Fruit fly (Drosophila melanogaster) whole organism, embryonic: ENCODE results near the gene Cpr67Fa2.
A peak's percentile ranks its signal among the peaks of the same experiment; 100 is the strongest.

Source experiments
- CG11504 ChIP-seq: fragments of 200-800 bp; sonication (Bioruptor generic); optimal IDR thresholded peaks from 3 replicates; lab custom pipeline; 2019; ENCODE audit warnings: missing biosample characterization, mild to moderate bottlenecking, missing genetic modification characterization, moderate library complexity
- CG11560 ChIP-seq: fragments of 200-800 bp; sonication (Bioruptor generic); IDR thresholded peaks from 3 replicates; pipeline ENCODE4 v1.3.6; 2022; ENCODE audit warnings: missing biosample characterization, missing genetic modification characterization
- CG11723 ChIP-seq: fragments of 200-800 bp; sonication (Bioruptor generic); optimal IDR thresholded peaks from 2 replicates; lab custom pipeline; 2017; ENCODE audit warnings: missing biosample characterization, mild to moderate bottlenecking, missing genetic modification characterization
- CG12071 ChIP-seq: fragments of 200-800 bp; sonication (Bioruptor generic); optimal IDR thresholded peaks from 3 replicates; lab custom pipeline; 2018; ENCODE audit warnings: missing biosample characterization, mild to moderate bottlenecking, missing genetic modification characterization
- CG14050 ChIP-seq: fragments of 200-800 bp; sonication (Bioruptor generic); IDR thresholded peaks from 3 replicates; pipeline ENCODE4 v1.3.6; 2022; ENCODE audit warnings: missing biosample characterization, missing genetic modification characterization
- CG14441 ChIP-seq: fragments of 200-800 bp; sonication (Bioruptor generic); IDR thresholded peaks from 2 replicates; pipeline ENCODE4 v1.3.6; 2022; ENCODE audit warnings: missing biosample characterization, missing genetic modification characterization
- CG14667 ChIP-seq: fragments of 200-800 bp; sonication (Bioruptor generic); IDR thresholded peaks from 2 replicates; pipeline ENCODE4 v1.3.6; 2022; ENCODE audit warnings: missing biosample characterization, missing genetic modification characterization
- CG15269 ChIP-seq: fragments of 200-800 bp; sonication (Bioruptor generic); optimal IDR thresholded peaks from 2 replicates; lab custom pipeline; 2018; ENCODE audit warnings: missing biosample characterization, mild to moderate bottlenecking, missing genetic modification characterization, moderate library complexity
- CG15696 ChIP-seq: fragments of 200-800 bp; sonication (Bioruptor generic); optimal IDR thresholded peaks from 2 replicates; lab custom pipeline; 2019; ENCODE audit warnings: missing biosample characterization, mild to moderate bottlenecking, missing genetic modification characterization, moderate library complexity
- CG1602 ChIP-seq: fragments of 200-800 bp; sonication (Bioruptor generic); optimal IDR thresholded peaks from 3 replicates; lab custom pipeline; 2016; ENCODE audit warnings: missing biosample characterization, missing genetic modification characterization
- CG17361 ChIP-seq: fragments of 200-800 bp; sonication (Bioruptor generic); IDR thresholded peaks from 3 replicates; pipeline ENCODE4 v1.3.6; 2022; ENCODE audit warnings: missing biosample characterization, missing genetic modification characterization
- CG17612 ChIP-seq: fragments of 200-800 bp; sonication (Bioruptor generic); IDR thresholded peaks from 2 replicates; pipeline ENCODE4 v1.3.6; 2022; ENCODE audit warnings: missing biosample characterization, missing genetic modification characterization
- CG18599 ChIP-seq: fragments of 200-800 bp; sonication (Bioruptor generic); optimal IDR thresholded peaks from 3 replicates; lab custom pipeline; 2017; ENCODE audit warnings: missing biosample characterization, missing genetic modification characterization, mild to moderate bottlenecking, moderate library complexity, missing genetic modification reagents
- CG2875 ChIP-seq: fragments of 200-800 bp; sonication (Bioruptor generic); optimal IDR thresholded peaks from 2 replicates; lab custom pipeline; 2017; ENCODE audit warnings: missing biosample characterization, mild to moderate bottlenecking, missing genetic modification characterization, missing genetic modification reagents
- CG31388 ChIP-seq: fragments of 200-800 bp; sonication (Bioruptor generic); optimal IDR thresholded peaks from 2 replicates; lab custom pipeline; 2016; ENCODE audit warnings: missing biosample characterization, missing genetic modification characterization
- CG32767 ChIP-seq: fragments of 200-800 bp; sonication (Bioruptor generic); IDR thresholded peaks from 2 replicates; pipeline ENCODE4 v1.3.6; 2022; ENCODE audit warnings: missing biosample characterization, missing genetic modification characterization
- CG3407 ChIP-seq: fragments of 200-800 bp; sonication (Bioruptor generic); optimal IDR thresholded peaks from 2 replicates; lab custom pipeline; 2018; ENCODE audit warnings: missing biosample characterization, mild to moderate bottlenecking, missing genetic modification characterization
- CG3847 ChIP-seq: fragments of 200-800 bp; sonication (Bioruptor generic); IDR thresholded peaks from 2 replicates; pipeline ENCODE4 v1.3.6; 2022; ENCODE audit warnings: missing biosample characterization, missing genetic modification characterization
- CG5953 ChIP-seq: fragments of 200-800 bp; sonication (Bioruptor generic); IDR thresholded peaks from 2 replicates; pipeline ENCODE4 v1.3.6; 2022; ENCODE audit warnings: missing biosample characterization, missing genetic modification characterization
- CG6683 ChIP-seq: fragments of 200-800 bp; sonication (Bioruptor generic); optimal IDR thresholded peaks from 2 replicates; lab custom pipeline; 2017; ENCODE audit warnings: missing biosample characterization, mild to moderate bottlenecking, missing genetic modification characterization, missing genetic modification reagents
- CG9609 ChIP-seq: fragments of 200-800 bp; sonication (Bioruptor generic); optimal IDR thresholded peaks from 3 replicates; lab custom pipeline; 2016; ENCODE audit warnings: missing biosample characterization, missing genetic modification characterization
- CoRest ChIP-seq: fragments of 200-800 bp; sonication (Bioruptor generic); optimal IDR thresholded peaks from 3 replicates; lab custom pipeline; 2018; ENCODE audit warnings: missing biosample characterization, mild to moderate bottlenecking, missing genetic modification characterization, moderate library complexity
- Dip2 ChIP-seq: fragments of 200-800 bp; sonication (Bioruptor generic); IDR thresholded peaks from 2 replicates; pipeline ENCODE4 v1.3.6; 2022; ENCODE audit warnings: missing biosample characterization, missing genetic modification characterization
- Doc2 ChIP-seq: fragments of 200-800 bp; sonication (Bioruptor generic); IDR thresholded peaks from 2 replicates; pipeline ENCODE4 v1.3.6; 2022; ENCODE audit warnings: missing biosample characterization, missing genetic modification characterization
- E2f1 ChIP-seq: fragments of 200-800 bp; sonication (Bioruptor generic); IDR thresholded peaks from 2 replicates; pipeline ENCODE4 v1.3.6; 2022; ENCODE audit warnings: missing biosample characterization, missing genetic modification characterization
- Eip74EF ChIP-seq, 2 experiments: fragments of 200-800 bp in 1 of 2; fragments of >200 bp in 1 of 2; sonication (Bioruptor generic) in 1 of 2; optimal IDR thresholded peaks; 2 replicates each; lab custom pipeline; 2017 to 2019; ENCODE audit warnings: missing biosample characterization in 2 of 2, missing genetic modification characterization in 2 of 2, mild to moderate bottlenecking in 1 of 2, moderate library complexity in 1 of 2
- HmgZ ChIP-seq: fragments of 200-800 bp; sonication (Bioruptor generic); optimal IDR thresholded peaks from 2 replicates; lab custom pipeline; 2018; ENCODE audit warnings: missing biosample characterization, mild to moderate bottlenecking, missing genetic modification characterization
- Hmx ChIP-seq: fragments of 200-800 bp; sonication (Bioruptor generic); optimal IDR thresholded peaks from 2 replicates; lab custom pipeline; 2016; ENCODE audit warnings: missing biosample characterization, missing genetic modification characterization
- Hr3 ChIP-seq: fragments of 200-800 bp; sonication (Bioruptor generic); optimal IDR thresholded peaks from 3 replicates; lab custom pipeline; 2016; ENCODE audit warnings: missing biosample characterization, missing genetic modification characterization
- Meics ChIP-seq: fragments of 200-800 bp; sonication (Bioruptor generic); optimal IDR thresholded peaks from 2 replicates; lab custom pipeline; 2017; ENCODE audit warnings: missing biosample characterization, mild to moderate bottlenecking, missing genetic modification characterization
- Nf-YC ChIP-seq: fragments of 200-800 bp; optimal IDR thresholded peaks from 3 replicates; lab custom pipeline; 2019; ENCODE audit warnings: missing biosample characterization, mild to moderate bottlenecking, missing genetic modification characterization, moderate library complexity
- NfI ChIP-seq: fragments of 200-800 bp; sonication (Bioruptor generic); optimal IDR thresholded peaks from 3 replicates; lab custom pipeline; 2018; ENCODE audit warnings: missing biosample characterization, mild to moderate bottlenecking, missing genetic modification characterization, moderate library complexity
- Oli ChIP-seq: fragments of 200-800 bp; sonication (Bioruptor generic); optimal IDR thresholded peaks from 2 replicates; lab custom pipeline; 2018; ENCODE audit warnings: missing biosample characterization, mild to moderate bottlenecking, missing genetic modification characterization, moderate library complexity
- Side ChIP-seq: fragments of 200-800 bp; sonication (Bioruptor generic); optimal IDR thresholded peaks from 2 replicates; lab custom pipeline; 2016; ENCODE audit warnings: missing biosample characterization, missing genetic modification characterization
- Sry-δ ChIP-seq: fragments of 200-800 bp; sonication (Bioruptor generic); optimal IDR thresholded peaks from 2 replicates; lab custom pipeline; 2016; ENCODE audit warnings: missing biosample characterization, missing genetic modification characterization
- Xbp1 ChIP-seq: fragments of 200-800 bp; sonication (Bioruptor generic); optimal IDR thresholded peaks from 3 replicates; lab custom pipeline; 2016; ENCODE audit warnings: missing biosample characterization, mild to moderate bottlenecking, missing genetic modification characterization
- ara ChIP-seq: fragments of 200-800 bp; sonication (Bioruptor generic); IDR thresholded peaks from 2 replicates; pipeline ENCODE4 v1.3.6; 2022; ENCODE audit warnings: missing biosample characterization, missing genetic modification characterization
- ash1 ChIP-seq: fragments of 200-800 bp; sonication (Bioruptor generic); optimal IDR thresholded peaks from 2 replicates; lab custom pipeline; 2018; ENCODE audit warnings: missing biosample characterization, mild to moderate bottlenecking, missing genetic modification characterization
- dati ChIP-seq: fragments of 200-800 bp; sonication (Bioruptor generic); IDR thresholded peaks from 2 replicates; pipeline ENCODE4 v1.3.6; 2022; ENCODE audit warnings: missing biosample characterization, missing genetic modification characterization
- fu2 ChIP-seq: fragments of 200-800 bp; sonication (Bioruptor generic); optimal IDR thresholded peaks from 2 replicates; lab custom pipeline; 2016; ENCODE audit warnings: missing biosample characterization, missing genetic modification characterization
- gcm ChIP-seq: fragments of 200-800 bp; sonication (Bioruptor generic); optimal IDR thresholded peaks from 2 replicates; lab custom pipeline; 2019; ENCODE audit warnings: missing biosample characterization, mild to moderate bottlenecking, missing genetic modification characterization, moderate library complexity
- ind ChIP-seq: fragments of 200-800 bp; sonication (Bioruptor generic); optimal IDR thresholded peaks from 3 replicates; lab custom pipeline; 2016; ENCODE audit warnings: missing biosample characterization, missing genetic modification characterization
- kay ChIP-seq: fragments of 200-800 bp; sonication (Bioruptor generic); optimal IDR thresholded peaks from 2 replicates; lab custom pipeline; 2016; ENCODE audit warnings: missing biosample characterization, missing genetic modification characterization
- klu ChIP-seq: fragments of 200-800 bp; sonication (Bioruptor generic); IDR thresholded peaks from 2 replicates; pipeline ENCODE4 v1.3.6; 2022; ENCODE audit warnings: missing biosample characterization, missing genetic modification characterization
- mld ChIP-seq: fragments of 200-800 bp; sonication (Bioruptor generic); IDR thresholded peaks from 3 replicates; pipeline ENCODE4 v1.3.6; 2022; ENCODE audit warnings: missing biosample characterization, missing genetic modification characterization; ENCODE audit not compliant: partially characterized antibody
- scrt ChIP-seq: fragments of 200-800 bp; sonication (Bioruptor generic); optimal IDR thresholded peaks from 2 replicates; lab custom pipeline; 2018; ENCODE audit warnings: missing biosample characterization, mild to moderate bottlenecking, missing genetic modification characterization, moderate library complexity
- slou ChIP-seq: fragments of 200-800 bp; sonication (Bioruptor generic); optimal IDR thresholded peaks from 3 replicates; lab custom pipeline; 2016; ENCODE audit warnings: missing biosample characterization, missing genetic modification characterization
- sna ChIP-seq: fragments of 200-800 bp; sonication (Bioruptor generic); IDR thresholded peaks from 2 replicates; pipeline ENCODE4 v1.3.6; 2022; ENCODE audit warnings: missing biosample characterization, missing genetic modification characterization; ENCODE audit not compliant: partially characterized antibody
- sob ChIP-seq: fragments of 200-800 bp; sonication (Bioruptor generic); IDR thresholded peaks from 2 replicates; pipeline ENCODE4 v1.3.6; 2022; ENCODE audit warnings: missing biosample characterization, missing genetic modification characterization
- ssp ChIP-seq: fragments of 200-800 bp; sonication (Bioruptor generic); IDR thresholded peaks from 2 replicates; pipeline ENCODE4 v1.3.6; 2022; ENCODE audit warnings: missing biosample characterization, missing genetic modification characterization
- stwl ChIP-seq: fragments of 200-800 bp; sonication (Bioruptor generic); optimal IDR thresholded peaks from 3 replicates; lab custom pipeline; 2018; ENCODE audit warnings: missing biosample characterization, mild to moderate bottlenecking, missing genetic modification characterization, moderate library complexity
- unpg ChIP-seq: fragments of 200-800 bp; sonication (Bioruptor generic); optimal IDR thresholded peaks from 3 replicates; lab custom pipeline; 2018; ENCODE audit warnings: missing biosample characterization, mild to moderate bottlenecking, missing genetic modification characterization, moderate library complexity

Cpr67Fa2 gene

dm6 chr3L:10858569-10858968, 32.9 kb upstream of the Cpr67Fa2 start (continued):
- TF ChIP-seq Dip2 (no peak), CG14667 (GFP tag; lab: Robert Waterston, UW) (no peak), unpg (GFP tag; lab: Kevin White, UChicago) (no peak), mld (GFP tag; lab: Robert Waterston, UW) (no peak), Eip74EF (GFP tag; optimal IDR thresholded peaks at IDR 0.05; lab: Kevin White, UChicago) (no peak), CG17361 (GFP tag; lab: Robert Waterston, UW) (no peak), CG11504 (peak; percentile 5), dati (GFP tag; lab: Robert Waterston, UW) (no peak), scrt (no peak), CG1602 (GFP tag; lab: Kevin White, UChicago) (peak; percentile 15), ssp (GFP tag; lab: Robert Waterston, UW) (no peak), ash1 (GFP tag; lab: Kevin White, UChicago) (no peak), gcm (GFP tag; lab: Kevin White, UChicago) (peak; percentile 1), Nf-YC (no peak), kay (GFP tag; lab: Kevin White, UChicago) (no peak), CG5953 (GFP tag; lab: Robert Waterston, UW) (no peak), Hr3 (no peak), Sry-δ (GFP tag; lab: Kevin White, UChicago) (no peak), CG3847 (GFP tag; lab: Robert Waterston, UW) (no peak), CG11723 (GFP tag; lab: Kevin White, UChicago) (no peak), Meics (GFP tag; lab: Kevin White, UChicago) (no peak), klu (no peak), stwl (tag; lab: Kevin White, UChicago) (peak; percentile 9), fu2 (GFP tag; lab: Kevin White, UChicago) (no peak), Xbp1 (GFP tag; lab: Kevin White, UChicago) (no peak), Hmx (GFP tag; lab: Kevin White, UChicago) (no peak), sob (GFP tag; lab: Robert Waterston, UW) (no peak), CG15696 (tag; lab: Kevin White, UChicago) (peak; percentile 65), CG6683 (GFP tag; lab: Kevin White, UChicago) (no peak), E2f1 (GFP tag; lab: Robert Waterston, UW) (no peak), slou (no peak), sna (no peak), CG15269 (tag; lab: Kevin White, UChicago) (no peak), CG3407 (GFP tag; lab: Kevin White, UChicago) (peak; percentile 32), CoRest (tag; lab: Kevin White, UChicago) (no peak), CG14441 (GFP tag; lab: Robert Waterston, UW) (no peak), CG14050 (GFP tag; lab: Robert Waterston, UW) (no peak), CG12071 (GFP tag; lab: Kevin White, UChicago) (no peak), HmgZ (no peak), Doc2 (GFP tag; lab: Robert Waterston, UW) (no peak), ind (GFP tag; lab: Kevin White, UChicago) (no peak), CG32767 (no peak), NfI (GFP tag; lab: Kevin White, UChicago) (no peak), ara (GFP tag; lab: Robert Waterston, UW) (no peak; the same call in 1 of the 2 replicates), CG11560 (tag; lab: Robert Waterston, UW) (no peak), CG2875 (GFP tag; lab: Kevin White, UChicago) (peak; percentile 46), Oli (tag; lab: Kevin White, UChicago) (no peak), CG31388 (GFP tag; lab: Kevin White, UChicago) (no peak), CG17612 (no peak), CG9609 (GFP tag; lab: Kevin White, UChicago) (no peak), CG18599 (GFP tag; lab: Kevin White, UChicago) (no peak), Side (GFP tag; lab: Kevin White, UChicago) (no peak)
